Worm (Caenorhabditis elegans): Measurements from ENCODE around the gene F59B10.6.

F59B10.6 gene

DNA sequence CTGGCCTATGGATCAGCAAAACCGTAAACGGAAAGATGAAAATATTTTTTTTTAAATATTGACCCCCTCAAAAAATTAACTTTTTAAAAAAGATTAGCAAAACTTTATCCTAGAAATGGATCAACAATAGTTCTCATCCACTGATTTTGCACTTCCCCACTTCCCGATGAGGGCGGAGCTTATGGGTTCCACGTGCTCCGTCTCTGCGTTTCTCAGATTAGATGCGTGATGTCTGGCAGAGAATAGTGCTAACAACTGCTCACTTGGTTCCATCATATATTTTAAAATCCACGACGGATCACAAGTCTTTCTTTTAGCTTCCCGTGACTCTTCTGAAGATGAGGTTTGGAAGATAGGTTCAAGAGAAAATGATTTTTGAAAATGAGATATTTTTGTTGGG, 34.1 kb upstream of the F59B10.6 start:
- TF ChIP-seq mxl-3 (GFP tag; optimal IDR thresholded peaks at IDR 0.05) (peak; percentile 25), jun-1 (tag; optimal IDR thresholded peaks at IDR 0.05) (no peak), daf-16 (GFP tag; optimal IDR thresholded peaks at IDR 0.05) (peak in 1 of 2 experiments; percentile 43), daf-16 (tag; optimal IDR thresholded peaks at IDR 0.05) (no peak), zfp-2 (tag; optimal IDR thresholded peaks at IDR 0.05) (no peak), mdl-1 (tag; optimal IDR thresholded peaks at IDR 0.05) (peak in 1 of 2 experiments; percentile 3), aha-1 (tag) (no peak), nhr-48 (tag; optimal IDR thresholded peaks at IDR 0.05) (no peak), hlh-30 (tag; optimal IDR thresholded peaks at IDR 0.05; ENCODE audit: insufficient read depth) (peak; percentile 66), zag-1 (tag; optimal IDR thresholded peaks at IDR 0.05) (no peak), ceh-82 (tag; optimal IDR thresholded peaks at IDR 0.05) (no peak), nhr-111 (GFP tag; optimal IDR thresholded peaks at IDR 0.05) (no peak), nhr-11 (tag; optimal IDR thresholded peaks at IDR 0.05) (peak; percentile 87), snpc-4 (tag; optimal IDR thresholded peaks at IDR 0.05) (no peak)

ce11 chrII:10557582-10557981, 33.3 kb upstream of the F59B10.6 start:
- TF ChIP-seq Y48G9A.11 (GFP tag; IDR thresholded peaks at IDR 0.05) (0 out of 2 replicates have a peak, but pooled peaks have one; percentile 38), madf-5 (GFP tag; IDR thresholded peaks at IDR 0.05) (0 out of 4 replicates have a peak, but pooled peaks of 1 of the 2 experiments have one; percentile 63), aha-1 (tag) (peak; percentile 34)

- TF ChIP-seq daf-19 (GFP tag; conservative IDR thresholded peaks at IDR 0.05) = no peak
- 0 out of 2 replicates have a peak, but pooled peaks have one; percentile 2 for TF ChIP-seq tra-1 (GFP tag; IDR thresholded peaks at IDR 0.05)
- peak; percentile 53 for TF ChIP-seq hlh-11 (tag; optimal IDR thresholded peaks at IDR 0.05)
- peak; percentile 85 for TF ChIP-seq dve-1 (tag; optimal IDR thresholded peaks at IDR 0.05; ENCODE audit: insufficient read depth)
- peak; percentile 66 for TF ChIP-seq mep-1 (tag; optimal IDR thresholded peaks at IDR 0.05)
- no peak for TF ChIP-seq mxl-2 (GFP tag; conservative IDR thresholded peaks at IDR 0.05)
- TF ChIP-seq nhr-77 (tag; optimal IDR thresholded peaks at IDR 0.05) = peak; percentile 25
- TF ChIP-seq hmg-1.1 (GFP tag; IDR thresholded peaks at IDR 0.05) = no peak
- no peak for TF ChIP-seq vab-7 (GFP tag; IDR thresholded peaks at IDR 0.05)
- TF ChIP-seq lsy-2 (tag; optimal IDR thresholded peaks at IDR 0.05) = peak in 1 of 2 experiments; percentile 57
- TF ChIP-seq unc-62 (GFP tag; optimal IDR thresholded peaks at IDR 0.05 in 1 of 2) = peak in 1 of 2 experiments; percentile 70
- TF ChIP-seq unc-62 (tag; optimal IDR thresholded peaks at IDR 0.05) = no peak
- TF ChIP-seq zip-11 (GFP tag; IDR thresholded peaks at IDR 0.05) = no peak
- peak; percentile 38 for TF ChIP-seq cey-2 (tag; optimal IDR thresholded peaks at IDR 0.05; ENCODE audit: borderline replicate concordance, insufficient read depth)
- TF ChIP-seq nhr-28 (tag; optimal IDR thresholded peaks at IDR 0.05) = peak; percentile 87
- TF ChIP-seq nhr-48 (tag; optimal IDR thresholded peaks at IDR 0.05) = peak; percentile 0
- peak; percentile 6 for TF ChIP-seq nhr-25 (tag; optimal IDR thresholded peaks at IDR 0.05; ENCODE audit: borderline replicate concordance, insufficient read depth)
- no peak for TF ChIP-seq tag-97 (GFP tag; IDR thresholded peaks at IDR 0.05)
- peak; percentile 2 for TF ChIP-seq mxl-3 (GFP tag; optimal IDR thresholded peaks at IDR 0.05)
- TF ChIP-seq hif-1 (tag; optimal IDR thresholded peaks at IDR 0.05) = peak in 1 of 2 experiments; percentile 3
- TF ChIP-seq nhr-11 (tag; optimal IDR thresholded peaks at IDR 0.05) = peak; percentile 29
- TF ChIP-seq mdl-1 (tag; optimal IDR thresholded peaks at IDR 0.05) = peak in 1 of 2 experiments; percentile 68
- TF ChIP-seq pha-4 (GFP tag; IDR thresholded peaks at IDR 0.05) = no peak
- no peak for TF ChIP-seq pha-4 (tag; optimal IDR thresholded peaks at IDR 0.05)
- peak; percentile 94 for TF ChIP-seq hlh-30 (tag; optimal IDR thresholded peaks at IDR 0.05; ENCODE audit: insufficient read depth)
- peak; percentile 40 for TF ChIP-seq T20F7.1 (GFP tag; optimal IDR thresholded peaks at IDR 0.05)
- TF ChIP-seq madf-5 (GFP tag; IDR thresholded peaks at IDR 0.05) = no peak
- TF ChIP-seq lin-15B (tag; optimal IDR thresholded peaks at IDR 0.05) = no peak
- no peak for TF ChIP-seq arid-1 (GFP tag; conservative IDR thresholded peaks at IDR 0.05)
- TF ChIP-seq sdz-12 (GFP tag; optimal IDR thresholded peaks at IDR 0.05) = no peak
- TF ChIP-seq ceh-82 (tag; optimal IDR thresholded peaks at IDR 0.05) = no peak
- no peak for TF ChIP-seq daf-16 (GFP tag; optimal IDR thresholded peaks at IDR 0.05)
- peak; percentile 95 for TF ChIP-seq daf-16 (tag; optimal IDR thresholded peaks at IDR 0.05)
- peak; percentile 26 for TF ChIP-seq pqm-1 (tag; optimal IDR thresholded peaks at IDR 0.05)
- TF ChIP-seq saeg-2 (GFP tag; IDR thresholded peaks at IDR 0.05) = no peak
Measured at ce11 chrII:10557206-10557574, 32.9 kb upstream of the F59B10.6 start.

All from whole organism, L4 larva.